Fruit fly (Drosophila melanogaster) S2 (cell line): ENCODE results near the gene CG46281.

Source experiments
- CG8478 ChIP-seq: fragments of >200 bp; optimal IDR thresholded peaks from 2 replicates; lab custom pipeline; 2018
- CTCF ChIP-seq, 2 experiments: fragments of >200 bp; optimal IDR thresholded peaks; 2 replicates each; lab custom pipeline; 2018

- TF ChIP-seq CG8478 (lab: Kevin White, UChicago) (no peak), CTCF (optimal IDR thresholded peaks at IDR 0.05; lab: Kevin White, UChicago) (no peak)
Observed at dm6 chr3R:13047431-13047830, 17.3 kb upstream of the CG46281 start, which contains the start of gene CG31157.
